Worm (Caenorhabditis elegans) whole organism, L4 larva: ENCODE measurements around the gene Y39B6A.33.

Experiments used
- D1046.2 ChIP-seq: fragments of 200-800 bp; sonication (Bioruptor generic); IDR thresholded peaks from 2 replicates; pipeline ENCODE4 v1.3.6; 2022; ENCODE audit warnings: missing genetic modification characterization, missing compliant biosample characterization
- F37D6.2 ChIP-seq: sonication (generic microtip); optimal IDR thresholded peaks from 2 replicates; lab custom pipeline; 2016; ENCODE audit warnings: mild to moderate bottlenecking, missing genetic modification characterization, missing compliant biosample characterization
- F49E8.2 ChIP-seq: sonication (generic microtip); optimal IDR thresholded peaks from 2 replicates; lab custom pipeline; 2016; ENCODE audit warnings: missing compliant biosample characterization, mild to moderate bottlenecking, missing genetic modification characterization, borderline replicate concordance
- R02D3.7 ChIP-seq: fragments of 150-350 bp; sonication (generic microtip); optimal IDR thresholded peaks from 3 replicates; lab custom pipeline; 2014; ENCODE audit warnings: missing biosample characterization, missing genetic modification characterization
- T20F7.1 ChIP-seq: fragments of 200-800 bp; sonication (Bioruptor generic); optimal IDR thresholded peaks from 2 replicates; lab custom pipeline; 2018; ENCODE audit warnings: mild to moderate bottlenecking, missing genetic modification characterization, missing compliant biosample characterization
- T26A8.4 ChIP-seq: fragments of 200-800 bp; sonication (Bioruptor generic); IDR thresholded peaks from 2 replicates; pipeline ENCODE4 v1.3.6; 2022; ENCODE audit warnings: missing genetic modification characterization, missing compliant biosample characterization
- Y5F2A.4 ChIP-seq: fragments of 200-800 bp; sonication (Bioruptor generic); optimal IDR thresholded peaks from 2 replicates; lab custom pipeline; 2018; ENCODE audit warnings: mild to moderate bottlenecking, missing genetic modification characterization, missing compliant biosample characterization
- Y75B8A.6 ChIP-seq: fragments of 200-800 bp; sonication (Bioruptor generic); IDR thresholded peaks from 2 replicates; pipeline ENCODE4 v1.3.6; 2022; ENCODE audit warnings: missing genetic modification reagents, missing genetic modification characterization, missing compliant biosample characterization
- ZK337.2 ChIP-seq: fragments of 200-800 bp; sonication (Bioruptor generic); IDR thresholded peaks from 2 replicates; pipeline ENCODE4 v1.3.6; 2022; ENCODE audit warnings: missing genetic modification reagents, missing genetic modification characterization, missing compliant biosample characterization
- aha-1 ChIP-seq: fragments of 150-350 bp; peaks from one replicate; lab custom pipeline; 2014; ENCODE audit warnings: missing biosample characterization, missing genetic modification characterization
- aly-2 ChIP-seq: sonication (generic microtip); optimal IDR thresholded peaks from 2 replicates; lab custom pipeline; 2018; ENCODE audit warnings: missing biosample characterization, missing genetic modification characterization
- ceh-44 ChIP-seq: fragments of 200-800 bp; sonication (Bioruptor generic); IDR thresholded peaks from 2 replicates; pipeline ENCODE4 v1.3.6; 2022; ENCODE audit warnings: missing genetic modification reagents, missing genetic modification characterization, missing compliant biosample characterization
- ces-1 ChIP-seq: fragments of 150-350 bp; sonication (generic microtip); optimal IDR thresholded peaks from 4 replicates; lab custom pipeline; 2014; ENCODE audit warnings: missing biosample characterization, missing genetic modification reagents, missing genetic modification characterization
- daf-8 ChIP-seq: fragments of 200-800 bp; sonication (Bioruptor generic); IDR thresholded peaks from 2 replicates; pipeline ENCODE4 v1.3.6; 2022; ENCODE audit warnings: missing genetic modification characterization, missing compliant biosample characterization
- dmd-8 ChIP-seq: fragments of 200-800 bp; sonication (Bioruptor generic); IDR thresholded peaks from 2 replicates; pipeline ENCODE4 v1.3.6; 2022; ENCODE audit warnings: missing genetic modification characterization, missing compliant biosample characterization
- dpl-1 ChIP-seq: fragments of 150-350 bp; optimal IDR thresholded peaks from 2 replicates; lab custom pipeline; 2014; ENCODE audit warnings: missing biosample characterization, missing genetic modification reagents, missing genetic modification characterization
- duxl-1 ChIP-seq: sonication (generic microtip); optimal IDR thresholded peaks from 2 replicates; lab custom pipeline; 2016; ENCODE audit warnings: mild to moderate bottlenecking, missing genetic modification characterization, moderate library complexity, missing compliant biosample characterization; ENCODE audit not compliant: poor library complexity
- dve-1 ChIP-seq: sonication (generic microtip); optimal IDR thresholded peaks from 2 replicates; lab custom pipeline; 2017; ENCODE audit warnings: antibody characterized with exemption, mild to moderate bottlenecking, missing genetic modification characterization, missing compliant biosample characterization; ENCODE audit not compliant: insufficient read depth
- egl-27 ChIP-seq: sonication (generic microtip); optimal IDR thresholded peaks from 3 replicates; lab custom pipeline; 2017; ENCODE audit warnings: missing biosample characterization, missing genetic modification reagents, missing genetic modification characterization
- egl-43 ChIP-seq: fragments of 200-800 bp; sonication (Bioruptor generic); IDR thresholded peaks from 2 replicates; pipeline ENCODE4 v1.3.6; 2022; ENCODE audit warnings: missing genetic modification reagents, missing genetic modification characterization, missing compliant biosample characterization
- gei-8 ChIP-seq: fragments of 200-800 bp; sonication (Bioruptor generic); optimal IDR thresholded peaks from 2 replicates; lab custom pipeline; 2018; ENCODE audit warnings: mild to moderate bottlenecking, missing genetic modification characterization, missing compliant biosample characterization
- hif-1 ChIP-seq, 2 experiments: sonication (generic microtip); optimal IDR thresholded peaks; 2 replicates each; lab custom pipeline; 2016 to 2017; ENCODE audit warnings: missing compliant biosample characterization in 2 of 2, missing genetic modification characterization in 2 of 2, missing genetic modification reagents in 2 of 2, missing genotype in 2 of 2, mild to moderate bottlenecking in 1 of 2
- hlh-11 ChIP-seq: fragments of 200-800 bp; sonication (Bioruptor generic); optimal IDR thresholded peaks from 2 replicates; lab custom pipeline; 2018; ENCODE audit warnings: mild to moderate bottlenecking, missing genetic modification characterization, missing compliant biosample characterization
- hmg-1.1 ChIP-seq: fragments of 200-800 bp; sonication (Bioruptor generic); IDR thresholded peaks from 2 replicates; pipeline ENCODE4 v1.3.6; 2022; ENCODE audit warnings: missing genetic modification reagents, missing genetic modification characterization, missing compliant biosample characterization
- lim-7 ChIP-seq: fragments of 200-800 bp; sonication (Bioruptor generic); IDR thresholded peaks from 2 replicates; pipeline ENCODE4 v1.3.6; 2022; ENCODE audit warnings: missing genetic modification characterization, missing compliant biosample characterization
- lin-38 ChIP-seq: fragments of 200-800 bp; sonication (Bioruptor generic); IDR thresholded peaks from 2 replicates; pipeline ENCODE4 v1.3.6; 2022; ENCODE audit warnings: missing genetic modification reagents, missing genetic modification characterization, missing compliant biosample characterization
- lsy-2 ChIP-seq, 2 experiments: fragments of 150-350 bp in 1 of 2; sonication (generic microtip) in 1 of 2; optimal IDR thresholded peaks; 2 replicates each; lab custom pipeline; 2014 to 2017; ENCODE audit warnings: missing biosample characterization in 2 of 2, missing genetic modification characterization in 2 of 2
- mes-2 ChIP-seq: sonication (generic microtip); optimal IDR thresholded peaks from 2 replicates; lab custom pipeline; 2016; ENCODE audit warnings: missing genotype, mild to moderate bottlenecking, missing genetic modification characterization, missing compliant biosample characterization; ENCODE audit not compliant: poor library complexity, severe bottlenecking
- mxl-3 ChIP-seq: fragments of 200-800 bp; sonication (Bioruptor generic); optimal IDR thresholded peaks from 2 replicates; lab custom pipeline; 2018; ENCODE audit warnings: mild to moderate bottlenecking, missing genetic modification characterization, missing compliant biosample characterization
- nhr-102 ChIP-seq: sonication (generic microtip); optimal IDR thresholded peaks from 2 replicates; lab custom pipeline; 2016; ENCODE audit warnings: mild to moderate bottlenecking, missing genetic modification characterization, moderate library complexity, missing compliant biosample characterization
- nhr-11 ChIP-seq: fragments of 150-350 bp; optimal IDR thresholded peaks from 2 replicates; lab custom pipeline; 2014; ENCODE audit warnings: missing biosample characterization, missing genetic modification characterization
- nhr-25 ChIP-seq: sonication (generic microtip); optimal IDR thresholded peaks from 2 replicates; lab custom pipeline; 2017; ENCODE audit warnings: missing genetic modification characterization, mild to moderate bottlenecking, missing compliant biosample characterization, antibody characterized with exemption, moderate library complexity, borderline replicate concordance; ENCODE audit not compliant: insufficient read depth
- nhr-28 ChIP-seq: fragments of 150-350 bp; optimal IDR thresholded peaks from 2 replicates; lab custom pipeline; 2014; ENCODE audit warnings: missing biosample characterization, missing genetic modification characterization
- nhr-42 ChIP-seq: fragments of 200-800 bp; sonication (Bioruptor generic); IDR thresholded peaks from 2 replicates; pipeline ENCODE4 v1.3.6; 2022; ENCODE audit warnings: missing genetic modification characterization, missing compliant biosample characterization
- nhr-6 ChIP-seq: fragments of 150-350 bp; optimal IDR thresholded peaks from 2 replicates; lab custom pipeline; 2014; ENCODE audit warnings: missing biosample characterization, missing genetic modification characterization
- nhr-76 ChIP-seq: fragments of 150-350 bp; optimal IDR thresholded peaks from 2 replicates; lab custom pipeline; 2014; ENCODE audit warnings: missing biosample characterization, missing genetic modification characterization
- rbr-2 ChIP-seq: sonication (generic microtip); optimal IDR thresholded peaks from 2 replicates; lab custom pipeline; 2016; ENCODE audit warnings: missing genotype, missing genetic modification characterization, missing compliant biosample characterization
- set-16 ChIP-seq: fragments of 200-800 bp; sonication (Bioruptor generic); IDR thresholded peaks from 2 replicates; pipeline ENCODE4 v1.3.6; 2022; ENCODE audit warnings: missing genetic modification reagents, missing genetic modification characterization, missing compliant biosample characterization
- spr-1 ChIP-seq: sonication (generic microtip); optimal IDR thresholded peaks from 2 replicates; lab custom pipeline; 2016; ENCODE audit warnings: mild to moderate bottlenecking, missing genetic modification characterization, missing compliant biosample characterization
- spr-3 ChIP-seq: fragments of 200-800 bp; sonication (Bioruptor generic); optimal IDR thresholded peaks from 2 replicates; lab custom pipeline; 2018; ENCODE audit warnings: mild to moderate bottlenecking, missing genetic modification characterization, missing compliant biosample characterization
- tra-1 ChIP-seq: fragments of 200-800 bp; sonication (Bioruptor generic); IDR thresholded peaks from 2 replicates; pipeline ENCODE4 v1.3.6; 2022; ENCODE audit warnings: missing genetic modification reagents, missing genetic modification characterization, missing compliant biosample characterization
- unc-62 ChIP-seq, 3 experiments: fragments of 150-350 bp in 1 of 3; sonication (generic microtip); optimal IDR thresholded peaks in 2 of 3; peaks in 1 of 3; 1 replicate in 1 of 3; 2 replicates in 2 of 3; lab custom pipeline; 2014 to 2017; ENCODE audit warnings: missing biosample characterization in 3 of 3, missing genetic modification characterization in 3 of 3, missing genetic modification reagents in 3 of 3, missing genotype in 1 of 3
- zag-1 ChIP-seq: fragments of 150-350 bp; optimal IDR thresholded peaks from 2 replicates; lab custom pipeline; 2014; ENCODE audit warnings: missing biosample characterization, missing genetic modification characterization

Y39B6A.33 gene

ce11 chrV:18990238-18990901 is 11.4 kb upstream of the Y39B6A.33 start, which contains the start of the genes reps-1 and Y39B6A.37 (continued):
- no peak for TF ChIP-seq ces-1
- TF ChIP-seq nhr-6, result peak; percentile 3
- peak; percentile 67 for TF ChIP-seq rbr-2
- TF ChIP-seq nhr-42, result no peak
- TF ChIP-seq spr-3 (GFP tag; lab: Kevin White, UChicago), result peak; percentile 13
- TF ChIP-seq set-16 (GFP tag; lab: Robert Waterston, UW), result no peak
- TF ChIP-seq nhr-11, result peak; percentile 43
- TF ChIP-seq ceh-44 (GFP tag; lab: Robert Waterston, UW), result no peak
- TF ChIP-seq zag-1, result no peak
- peak; percentile 49 for TF ChIP-seq F49E8.2 (tag; lab: Kevin White, UChicago)
- TF ChIP-seq gei-8 (GFP tag; lab: Kevin White, UChicago), result no peak
- TF ChIP-seq lim-7 (GFP tag; lab: Robert Waterston, UW), result no peak
- peak; percentile 44 for TF ChIP-seq nhr-28
- TF ChIP-seq nhr-102, result peak; percentile 64
- peak; percentile 80 for TF ChIP-seq duxl-1 (tag; lab: Kevin White, UChicago)
- peak in 1 of 2 experiments; percentile 71 for TF ChIP-seq lsy-2 (tag; optimal IDR thresholded peaks at IDR 0.05; lab: Kevin White, UChicago)
- TF ChIP-seq nhr-25 (tag; lab: Kevin White, UChicago), result no peak
- TF ChIP-seq egl-27 (tag; lab: Kevin White, UChicago), result no peak
- peak; percentile 75 for TF ChIP-seq dpl-1 (GFP tag; lab: Kevin White, UChicago)
- TF ChIP-seq spr-1 (tag; lab: Kevin White, UChicago), result peak; percentile 12
- TF ChIP-seq tra-1, result 0 out of 2 replicates have a peak, but pooled peaks have one; percentile 47
- peak; percentile 53 for TF ChIP-seq hlh-11 (tag; lab: Kevin White, UChicago)
- TF ChIP-seq dve-1 (tag; lab: Kevin White, UChicago), result peak; percentile 72
- TF ChIP-seq dmd-8, result no peak
- TF ChIP-seq mxl-3 (GFP tag; lab: Kevin White, UChicago), result no peak
- peak; percentile 84 for TF ChIP-seq mes-2
- peak; percentile 46; the same call in 1 of the 2 replicates for TF ChIP-seq hmg-1.1 (GFP tag; lab: Robert Waterston, UW)
- TF ChIP-seq aha-1, result peak; percentile 68
- TF ChIP-seq aly-2, result no peak
- peak; percentile 75 for TF ChIP-seq T26A8.4 (GFP tag; lab: Robert Waterston, UW)
- TF ChIP-seq Y75B8A.6 (GFP tag; lab: Robert Waterston, UW), result no peak
- no peak for TF ChIP-seq Y5F2A.4 (GFP tag; lab: Kevin White, UChicago)
- no peak for TF ChIP-seq daf-8 (GFP tag; lab: Robert Waterston, UW)
- 0 out of 2 replicates have a peak, but pooled peaks have one; percentile 9 for TF ChIP-seq D1046.2 (GFP tag; lab: Robert Waterston, UW)
- TF ChIP-seq hif-1 (tag; optimal IDR thresholded peaks at IDR 0.05; lab: Kevin White, UChicago), result peak in 1 of 2 experiments; percentile 27
- peak; percentile 84 for TF ChIP-seq lin-38 (GFP tag; lab: Robert Waterston, UW)
- TF ChIP-seq ZK337.2 (GFP tag; lab: Robert Waterston, UW), result no peak
- no peak for TF ChIP-seq egl-43 (GFP tag; lab: Robert Waterston, UW)
- TF ChIP-seq F37D6.2, result peak; percentile 36
- no peak for TF ChIP-seq nhr-76 (tag; lab: Kevin White, UChicago)

ce11 chrV:18990958-18991357 is 10.8 kb upstream of the Y39B6A.33 start:
- TF ChIP-seq F37D6.2, result no peak
- no peak for TF ChIP-seq hif-1 (tag; optimal IDR thresholded peaks at IDR 0.05; lab: Kevin White, UChicago)
- TF ChIP-seq R02D3.7 (tag; lab: Kevin White, UChicago), result no peak
- TF ChIP-seq Y5F2A.4 (GFP tag; lab: Kevin White, UChicago), result no peak
- no peak for TF ChIP-seq T20F7.1 (GFP tag; lab: Kevin White, UChicago)
- TF ChIP-seq nhr-42, result no peak
- peak; percentile 87 for TF ChIP-seq set-16 (GFP tag; lab: Robert Waterston, UW)
- TF ChIP-seq unc-62 (GFP tag; optimal IDR thresholded peaks at IDR 0.05 in 1 of 2; lab: Kevin White, UChicago), result peak in 1 of 2 experiments; percentile 47
- no peak for TF ChIP-seq unc-62 (tag; optimal IDR thresholded peaks at IDR 0.05; lab: Kevin White, UChicago)
- TF ChIP-seq, all 104 proteins: peak for 2
